Worm (Caenorhabditis elegans): ENCODE results near the gene ttyh-1.

- no peak for TF ChIP-seq klf-2 (GFP tag; conservative IDR thresholded peaks at IDR 0.05)
- TF ChIP-seq ref-1 (GFP tag; conservative IDR thresholded peaks at IDR 0.05) = no peak
- TF ChIP-seq tab-1 (GFP tag; IDR thresholded peaks at IDR 0.05) = no peak
- no peak for TF ChIP-seq T22C8.4 (GFP tag; IDR thresholded peaks at IDR 0.05)
- TF ChIP-seq cog-1 (tag; optimal IDR thresholded peaks at IDR 0.05) = no peak
Observed at ce11 chrX:11340478-11340877, 28.0 kb upstream of the ttyh-1 start.
